Fruit fly (Drosophila melanogaster) whole organism, embryonic: Measurements from ENCODE around the gene CG43273.

Source experiments
- B-H2 ChIP-seq: fragments of 200-800 bp; sonication (Bioruptor generic); optimal IDR thresholded peaks from 2 replicates; lab custom pipeline; 2018; ENCODE audit warnings: missing biosample characterization, mild to moderate bottlenecking, missing genetic modification characterization
- CG1024 ChIP-seq: fragments of 200-800 bp; sonication (Bioruptor generic); IDR thresholded peaks from 2 replicates; pipeline ENCODE4 v1.3.6; 2022; ENCODE audit warnings: missing biosample characterization, missing genetic modification characterization
- CG10267 ChIP-seq: fragments of 200-800 bp; sonication (Bioruptor generic); optimal IDR thresholded peaks from 2 replicates; lab custom pipeline; 2018; ENCODE audit warnings: missing biosample characterization, mild to moderate bottlenecking, missing genetic modification characterization, moderate library complexity
- CG10274 ChIP-seq: fragments of 200-800 bp; sonication (Bioruptor generic); optimal IDR thresholded peaks from 3 replicates; lab custom pipeline; 2017; ENCODE audit warnings: missing biosample characterization, mild to moderate bottlenecking, missing genetic modification characterization
- CG10462 ChIP-seq: fragments of 200-800 bp; sonication (Bioruptor generic); optimal IDR thresholded peaks from 2 replicates; lab custom pipeline; 2016; ENCODE audit warnings: missing biosample characterization, missing genetic modification characterization
- CG13296 ChIP-seq: fragments of 200-800 bp; sonication (Bioruptor generic); optimal IDR thresholded peaks from 3 replicates; lab custom pipeline; 2018; ENCODE audit warnings: missing biosample characterization, mild to moderate bottlenecking, missing genetic modification characterization
- CG13424 ChIP-seq: fragments of 200-800 bp; sonication (Bioruptor generic); optimal IDR thresholded peaks from 2 replicates; lab custom pipeline; 2019; ENCODE audit warnings: missing biosample characterization, mild to moderate bottlenecking, missing genetic modification characterization, moderate library complexity
- CG13775 ChIP-seq: fragments of 200-800 bp; sonication (Bioruptor generic); optimal IDR thresholded peaks from 3 replicates; lab custom pipeline; 2017; ENCODE audit warnings: missing biosample characterization, mild to moderate bottlenecking, missing genetic modification characterization
- CG14050 ChIP-seq: fragments of 200-800 bp; sonication (Bioruptor generic); IDR thresholded peaks from 3 replicates; pipeline ENCODE4 v1.3.6; 2022; ENCODE audit warnings: missing biosample characterization, missing genetic modification characterization
- CG14965 ChIP-seq: fragments of 200-800 bp; sonication (Bioruptor generic); optimal IDR thresholded peaks from 2 replicates; lab custom pipeline; 2016; ENCODE audit warnings: missing biosample characterization, missing genetic modification characterization, borderline replicate concordance
- CG15269 ChIP-seq: fragments of 200-800 bp; sonication (Bioruptor generic); optimal IDR thresholded peaks from 2 replicates; lab custom pipeline; 2018; ENCODE audit warnings: missing biosample characterization, mild to moderate bottlenecking, missing genetic modification characterization, moderate library complexity
- CG15514 ChIP-seq: fragments of 200-800 bp; sonication (Bioruptor generic); optimal IDR thresholded peaks from 3 replicates; lab custom pipeline; 2017; ENCODE audit warnings: missing biosample characterization, missing genetic modification characterization, mild to moderate bottlenecking, moderate library complexity, missing genetic modification reagents
- CG17361 ChIP-seq: fragments of 200-800 bp; sonication (Bioruptor generic); IDR thresholded peaks from 3 replicates; pipeline ENCODE4 v1.3.6; 2022; ENCODE audit warnings: missing biosample characterization, missing genetic modification characterization
- CG2712 ChIP-seq: fragments of 200-800 bp; optimal IDR thresholded peaks from 3 replicates; lab custom pipeline; 2019; ENCODE audit warnings: missing biosample characterization, mild to moderate bottlenecking, missing genetic modification characterization, moderate library complexity
- CG2889 ChIP-seq: fragments of 200-800 bp; sonication (Bioruptor generic); IDR thresholded peaks from 3 replicates; pipeline ENCODE4 v1.3.6; 2022; ENCODE audit warnings: missing biosample characterization, missing genetic modification characterization
- CG3281 ChIP-seq: fragments of 200-800 bp; sonication (Bioruptor generic); optimal IDR thresholded peaks from 3 replicates; lab custom pipeline; 2017; ENCODE audit warnings: missing biosample characterization, mild to moderate bottlenecking, missing genetic modification characterization
- CG34224 ChIP-seq: fragments of 200-800 bp; sonication (Bioruptor generic); IDR thresholded peaks from 3 replicates; pipeline ENCODE4 v1.3.6; 2022; ENCODE audit warnings: missing biosample characterization, missing genetic modification characterization; ENCODE audit not compliant: partially characterized antibody
- CG4424 ChIP-seq: fragments of 200-800 bp; sonication (Bioruptor generic); optimal IDR thresholded peaks from 3 replicates; lab custom pipeline; 2016; ENCODE audit warnings: missing biosample characterization, missing genetic modification characterization
- CG4820 ChIP-seq: fragments of 200-800 bp; sonication (Bioruptor generic); optimal IDR thresholded peaks from 3 replicates; lab custom pipeline; 2016; ENCODE audit warnings: missing biosample characterization, missing genetic modification characterization
- CG7556 ChIP-seq: fragments of 200-800 bp; sonication (Bioruptor generic); optimal IDR thresholded peaks from 2 replicates; lab custom pipeline; 2017; ENCODE audit warnings: missing biosample characterization, mild to moderate bottlenecking, missing genetic modification characterization
- CG7745 ChIP-seq: fragments of 200-800 bp; sonication (Bioruptor generic); optimal IDR thresholded peaks from 2 replicates; lab custom pipeline; 2018; ENCODE audit warnings: missing biosample characterization, mild to moderate bottlenecking, missing genetic modification characterization, moderate library complexity
- CG8924 ChIP-seq: fragments of 200-800 bp; optimal IDR thresholded peaks from 3 replicates; lab custom pipeline; 2019; ENCODE audit warnings: missing biosample characterization, mild to moderate bottlenecking, missing genetic modification characterization, moderate library complexity
- CG9609 ChIP-seq: fragments of 200-800 bp; sonication (Bioruptor generic); optimal IDR thresholded peaks from 3 replicates; lab custom pipeline; 2016; ENCODE audit warnings: missing biosample characterization, missing genetic modification characterization
- CG9817 ChIP-seq: fragments of 200-800 bp; sonication (Bioruptor generic); optimal IDR thresholded peaks from 2 replicates; lab custom pipeline; 2018; ENCODE audit warnings: missing biosample characterization, mild to moderate bottlenecking, missing genetic modification characterization, moderate library complexity
- CG9932 ChIP-seq: fragments of 200-800 bp; sonication (Bioruptor generic); IDR thresholded peaks from 2 replicates; pipeline ENCODE4 v1.3.6; 2022; ENCODE audit warnings: missing biosample characterization, missing genetic modification characterization
- CoRest ChIP-seq: fragments of 200-800 bp; sonication (Bioruptor generic); optimal IDR thresholded peaks from 3 replicates; lab custom pipeline; 2018; ENCODE audit warnings: missing biosample characterization, mild to moderate bottlenecking, missing genetic modification characterization, moderate library complexity
- HLH4C ChIP-seq: fragments of 200-800 bp; sonication (Bioruptor generic); IDR thresholded peaks from 3 replicates; pipeline ENCODE4 v1.3.6; 2022; ENCODE audit warnings: missing biosample characterization, missing genetic modification characterization; ENCODE audit not compliant: partially characterized antibody
- Hr39 ChIP-seq: fragments of >200 bp; optimal IDR thresholded peaks from 2 replicates; lab custom pipeline; 2017
- MESR4 ChIP-seq: fragments of 200-800 bp; sonication (Bioruptor generic); optimal IDR thresholded peaks from 2 replicates; lab custom pipeline; 2018; ENCODE audit warnings: missing biosample characterization, mild to moderate bottlenecking, missing genetic modification characterization, moderate library complexity
- Nf-YA ChIP-seq: fragments of 200-800 bp; sonication (Bioruptor generic); IDR thresholded peaks from 2 replicates; pipeline ENCODE4 v1.3.6; 2022; ENCODE audit warnings: missing biosample characterization, missing genetic modification characterization
- Nf-YB ChIP-seq: fragments of 200-800 bp; sonication (Bioruptor generic); optimal IDR thresholded peaks from 3 replicates; lab custom pipeline; 2019; ENCODE audit warnings: missing biosample characterization, mild to moderate bottlenecking, missing genetic modification characterization, moderate library complexity
- Nf-YC ChIP-seq: fragments of 200-800 bp; optimal IDR thresholded peaks from 3 replicates; lab custom pipeline; 2019; ENCODE audit warnings: missing biosample characterization, mild to moderate bottlenecking, missing genetic modification characterization, moderate library complexity
- Pdp1 ChIP-seq, 2 experiments: fragments of 200-800 bp; sonication (Bioruptor generic); optimal IDR thresholded peaks; 3 replicates each; lab custom pipeline; 2016; ENCODE audit warnings: missing biosample characterization in 2 of 2, missing genetic modification characterization in 2 of 2, mild to moderate bottlenecking in 1 of 2, moderate library complexity in 1 of 2
- Ptx1 ChIP-seq: fragments of 200-800 bp; sonication (Bioruptor generic); IDR thresholded peaks from 2 replicates; pipeline ENCODE4 v1.3.6; 2022; ENCODE audit warnings: missing biosample characterization, missing genetic modification characterization
- Ssrp ChIP-seq: fragments of 200-800 bp; sonication (Bioruptor generic); optimal IDR thresholded peaks from 2 replicates; lab custom pipeline; 2018; ENCODE audit warnings: missing biosample characterization, mild to moderate bottlenecking, missing genetic modification characterization, moderate library complexity
- Trl ChIP-seq, 3 experiments: fragments of >200 bp in 2 of 3; fragments of 200-800 bp in 1 of 3; sonication (Bioruptor generic) in 1 of 3; optimal IDR thresholded peaks; 2 replicates in 1 of 3; 3 replicates in 2 of 3; lab custom pipeline; 2016 to 2017; ENCODE audit warnings: missing biosample characterization in 1 of 3, missing genetic modification characterization in 1 of 3
- al ChIP-seq: fragments of 200-800 bp; sonication (Bioruptor generic); IDR thresholded peaks from 2 replicates; pipeline ENCODE4 v1.3.6; 2022; ENCODE audit warnings: missing biosample characterization, missing genetic modification characterization
- bbx ChIP-seq: fragments of 200-800 bp; sonication (Bioruptor generic); IDR thresholded peaks from 2 replicates; pipeline ENCODE4 v1.3.6; 2022; ENCODE audit warnings: missing biosample characterization, missing genetic modification characterization; ENCODE audit not compliant: partially characterized antibody
- gcm ChIP-seq: fragments of 200-800 bp; sonication (Bioruptor generic); optimal IDR thresholded peaks from 2 replicates; lab custom pipeline; 2019; ENCODE audit warnings: missing biosample characterization, mild to moderate bottlenecking, missing genetic modification characterization, moderate library complexity
- hkb ChIP-seq, 2 experiments: fragments of 200-800 bp in 1 of 2; fragments of >200 bp in 1 of 2; sonication (Bioruptor generic) in 1 of 2; IDR thresholded peaks in 1 of 2; optimal IDR thresholded peaks in 1 of 2; 2 replicates each; pipeline versions ENCODE4 v1.3.6 to Lab custom; 2017 to 2022; ENCODE audit warnings: missing biosample characterization in 1 of 2, missing genetic modification characterization in 1 of 2
- hth ChIP-seq: fragments of >200 bp; optimal IDR thresholded peaks from 2 replicates; lab custom pipeline; 2017; ENCODE audit warnings: inconsistent platforms
- jing ChIP-seq: fragments of 200-800 bp; sonication (Bioruptor generic); optimal IDR thresholded peaks from 2 replicates; lab custom pipeline; 2018; ENCODE audit warnings: missing biosample characterization, mild to moderate bottlenecking, missing genetic modification characterization
- kni ChIP-seq: fragments of 200-800 bp; sonication (Bioruptor generic); optimal IDR thresholded peaks from 3 replicates; lab custom pipeline; 2017; ENCODE audit warnings: mild to moderate bottlenecking, missing biosample characterization, missing genetic modification reagents, missing genetic modification characterization
- lmd ChIP-seq: fragments of 200-800 bp; sonication (Bioruptor generic); IDR thresholded peaks from 2 replicates; pipeline ENCODE4 v1.3.6; 2022; ENCODE audit warnings: missing biosample characterization, missing genetic modification characterization
- nom ChIP-seq: fragments of 200-800 bp; sonication (Bioruptor generic); optimal IDR thresholded peaks from 2 replicates; lab custom pipeline; 2017; ENCODE audit warnings: missing biosample characterization, missing genetic modification characterization, mild to moderate bottlenecking, moderate library complexity, missing genetic modification reagents
- phol ChIP-seq: fragments of 200-800 bp; sonication (Bioruptor generic); optimal IDR thresholded peaks from 3 replicates; lab custom pipeline; 2018; ENCODE audit warnings: missing biosample characterization, mild to moderate bottlenecking, missing genetic modification characterization, moderate library complexity
- row ChIP-seq: fragments of 200-800 bp; sonication (Bioruptor generic); IDR thresholded peaks from 3 replicates; pipeline ENCODE4 v1.3.6; 2022; ENCODE audit warnings: missing biosample characterization, missing genetic modification characterization
- run ChIP-seq: fragments of 200-800 bp; sonication (Bioruptor generic); optimal IDR thresholded peaks from 3 replicates; lab custom pipeline; 2018; ENCODE audit warnings: missing biosample characterization, mild to moderate bottlenecking, missing genetic modification characterization
- sd ChIP-seq: fragments of 200-800 bp; sonication (Bioruptor generic); optimal IDR thresholded peaks from 3 replicates; lab custom pipeline; 2018; ENCODE audit warnings: missing biosample characterization, mild to moderate bottlenecking, missing genetic modification characterization, moderate library complexity
- sob ChIP-seq: fragments of 200-800 bp; sonication (Bioruptor generic); IDR thresholded peaks from 2 replicates; pipeline ENCODE4 v1.3.6; 2022; ENCODE audit warnings: missing biosample characterization, missing genetic modification characterization
- stc ChIP-seq: fragments of 200-800 bp; sonication (Bioruptor generic); IDR thresholded peaks from 2 replicates; pipeline ENCODE4 v1.3.6; 2022; ENCODE audit warnings: missing biosample characterization, missing genetic modification characterization

Gene CG43273

dm6 chr3R:24798595-24798994 lies 31.5 kb upstream of the CG43273 start (continued):
- TF ChIP-seq CG10462 (GFP tag; lab: Kevin White, UChicago) (no peak), CG4820 (no peak), CG3281 (GFP tag; lab: Kevin White, UChicago) (peak; percentile 33), CG8924 (tag; lab: Kevin White, UChicago) (peak; percentile 52), Trl (optimal IDR thresholded peaks at IDR 0.05; lab: Kevin White, UChicago) (peak; percentile 2 to 21), Trl (GFP tag; optimal IDR thresholded peaks at IDR 0.05; lab: Kevin White, UChicago) (no peak), row (GFP tag; lab: Robert Waterston, UW) (peak; percentile 16; the same call in 1 of the 3 replicates), CG15269 (tag; lab: Kevin White, UChicago) (no peak), sd (tag; lab: Kevin White, UChicago) (peak; percentile 64), CG15514 (GFP tag; lab: Kevin White, UChicago) (peak; percentile 12), Ssrp (tag; lab: Kevin White, UChicago) (peak; percentile 25), Hr39 (lab: Kevin White, UChicago) (no peak), CG1024 (no peak), Nf-YB (GFP tag; lab: Kevin White, UChicago) (peak; percentile 11), gcm (peak; percentile 48), CG17361 (GFP tag; lab: Robert Waterston, UW) (no peak; the same call in 2 of the 3 replicates), B-H2 (GFP tag; lab: Kevin White, UChicago) (no peak), lmd (0 out of 2 replicates have a peak, but pooled peaks have one; percentile 15), CG13424 (tag; lab: Kevin White, UChicago) (peak; percentile 62), stc (GFP tag; lab: Robert Waterston, UW) (peak; percentile 31; the same call in 1 of the 2 replicates), Nf-YC (tag; lab: Kevin White, UChicago) (peak; percentile 57), Ptx1 (GFP tag; lab: Robert Waterston, UW) (0 out of 2 replicates have a peak, but pooled peaks have one; percentile 21), CG13296 (peak; percentile 52), CG7556 (peak; percentile 47), jing (GFP tag; lab: Kevin White, UChicago) (no peak), CG9609 (GFP tag; lab: Kevin White, UChicago) (no peak), al (GFP tag; lab: Robert Waterston, UW) (no peak), CG2712 (peak; percentile 57), kni (GFP tag; lab: Kevin White, UChicago) (no peak), CG14050 (GFP tag; lab: Robert Waterston, UW) (no peak), nom (GFP tag; lab: Kevin White, UChicago) (no peak), CG9817 (peak; percentile 3), CoRest (tag; lab: Kevin White, UChicago) (peak; percentile 29), phol (peak; percentile 27), CG10267 (tag; lab: Kevin White, UChicago) (peak; percentile 29), Nf-YA (no peak), run (tag; lab: Kevin White, UChicago) (peak; percentile 30), hkb (optimal IDR thresholded peaks at IDR 0.05; lab: Kevin White, UChicago) (no peak), hkb (GFP tag; IDR thresholded peaks at IDR 0.05; lab: Robert Waterston, UW) (peak; percentile 15; the same call in 1 of the 2 replicates)

DNA sequence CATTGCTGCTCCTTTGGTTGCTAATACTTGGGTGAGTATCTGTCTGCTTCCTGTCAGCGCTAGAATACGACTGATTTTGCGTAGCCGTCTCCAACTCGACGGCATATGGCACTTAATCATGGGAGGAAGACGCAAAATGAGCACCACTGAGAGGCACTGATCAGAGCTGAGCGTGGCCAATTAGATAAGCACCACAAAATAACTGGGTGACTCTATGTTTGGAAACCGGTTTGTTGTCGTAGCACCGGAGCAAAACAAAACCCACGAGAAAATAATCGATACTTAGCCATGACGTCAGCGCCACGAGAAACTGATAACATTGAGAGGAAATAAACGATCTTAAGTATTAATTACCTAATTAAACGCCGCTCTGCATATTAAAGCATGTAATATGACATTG lies 30.6 kb upstream of the CG43273 start, which contains the start of gene Ude:
Gene Ude (minus strand): TSS at position 166 of the 400 bp plus-strand sequence.
- no peak for TF ChIP-seq CG4424 (GFP tag; lab: Kevin White, UChicago)
- TF ChIP-seq hth (lab: Kevin White, UChicago): no peak
- 0 out of 2 replicates have a peak, but pooled peaks have one; percentile 11 for TF ChIP-seq sob (GFP tag; lab: Robert Waterston, UW)
- TF ChIP-seq CG9932: no peak
- TF ChIP-seq CG10274 (GFP tag; lab: Kevin White, UChicago): no peak
- no peak for TF ChIP-seq CG2889 (GFP tag; lab: Robert Waterston, UW)
- TF ChIP-seq CG7745: peak; percentile 56
- TF ChIP-seq MESR4 (GFP tag; lab: Kevin White, UChicago): peak; percentile 1
- TF ChIP-seq Pdp1 (GFP tag; optimal IDR thresholded peaks at IDR 0.05; lab: Kevin White, UChicago): peak in 1 of 2 experiments; percentile 47
- TF ChIP-seq CG13775 (GFP tag; lab: Kevin White, UChicago): no peak
- peak; percentile 42; the same call in 2 of the 3 replicates for TF ChIP-seq CG34224 (GFP tag; lab: Robert Waterston, UW)
- no peak for TF ChIP-seq HLH4C (GFP tag; lab: Robert Waterston, UW)
- 0 out of 2 replicates have a peak, but pooled peaks have one; percentile 12 for TF ChIP-seq bbx
- no peak for TF ChIP-seq CG14965 (GFP tag; lab: Kevin White, UChicago)
